Worm (Caenorhabditis elegans) whole organism, L4 larva: ENCODE data around the gene bcs-1.
A peak's percentile ranks its signal among the peaks of the same experiment; 100 is the strongest.

ENCODE experiments used
- F10B5.3 ChIP-seq: sonication (generic microtip); optimal IDR thresholded peaks from 2 replicates; lab custom pipeline; 2016; ENCODE audit warnings: mild to moderate bottlenecking, missing genetic modification characterization, missing compliant biosample characterization
- F49E8.2 ChIP-seq: sonication (generic microtip); optimal IDR thresholded peaks from 2 replicates; lab custom pipeline; 2016; ENCODE audit warnings: missing compliant biosample characterization, mild to moderate bottlenecking, missing genetic modification characterization, borderline replicate concordance
- T26A8.4 ChIP-seq: fragments of 200-800 bp; sonication (Bioruptor generic); IDR thresholded peaks from 2 replicates; pipeline ENCODE4 v1.3.6; 2022; ENCODE audit warnings: missing genetic modification characterization, missing compliant biosample characterization
- Y105C5A.15 ChIP-seq: fragments of 200-800 bp; sonication (Bioruptor generic); IDR thresholded peaks from 2 replicates; pipeline ENCODE4 v1.3.6; 2022; ENCODE audit warnings: missing genetic modification characterization, missing compliant biosample characterization
- Y48G9A.11 ChIP-seq: fragments of 200-800 bp; sonication (Bioruptor generic); IDR thresholded peaks from 2 replicates; pipeline ENCODE4 v1.3.6; 2022; ENCODE audit warnings: missing genetic modification reagents, missing genetic modification characterization, missing compliant biosample characterization
- Y5F2A.4 ChIP-seq: fragments of 200-800 bp; sonication (Bioruptor generic); optimal IDR thresholded peaks from 2 replicates; lab custom pipeline; 2018; ENCODE audit warnings: mild to moderate bottlenecking, missing genetic modification characterization, missing compliant biosample characterization
- ZK337.2 ChIP-seq: fragments of 200-800 bp; sonication (Bioruptor generic); IDR thresholded peaks from 2 replicates; pipeline ENCODE4 v1.3.6; 2022; ENCODE audit warnings: missing genetic modification reagents, missing genetic modification characterization, missing compliant biosample characterization
- ZK546.5 ChIP-seq, 2 experiments: sonication (generic microtip); optimal IDR thresholded peaks; 2 replicates each; lab custom pipeline; 2017; ENCODE audit warnings: missing biosample characterization in 2 of 2, missing genetic modification characterization in 2 of 2
- aha-1 ChIP-seq: fragments of 150-350 bp; peaks from one replicate; lab custom pipeline; 2014; ENCODE audit warnings: missing biosample characterization, missing genetic modification characterization
- aly-2 ChIP-seq: sonication (generic microtip); optimal IDR thresholded peaks from 2 replicates; lab custom pipeline; 2018; ENCODE audit warnings: missing biosample characterization, missing genetic modification characterization
- arid-1 ChIP-seq: fragments of 200-800 bp; sonication (Bioruptor generic); conservative IDR thresholded peaks from 2 replicates; pipeline ENCODE4 v1.3.6; 2022; ENCODE audit warnings: missing genetic modification reagents, missing genetic modification characterization, missing compliant biosample characterization
- ceh-20 ChIP-seq: fragments of 200-800 bp; sonication (Bioruptor generic); IDR thresholded peaks from 2 replicates; pipeline ENCODE4 v1.3.6; 2022; ENCODE audit warnings: missing genetic modification reagents, missing genetic modification characterization, missing compliant biosample characterization
- ceh-44 ChIP-seq: fragments of 200-800 bp; sonication (Bioruptor generic); IDR thresholded peaks from 2 replicates; pipeline ENCODE4 v1.3.6; 2022; ENCODE audit warnings: missing genetic modification reagents, missing genetic modification characterization, missing compliant biosample characterization
- ceh-62 ChIP-seq: sonication (generic microtip); optimal IDR thresholded peaks from 2 replicates; lab custom pipeline; 2017; ENCODE audit warnings: missing biosample characterization, missing genetic modification characterization
- cey-2 ChIP-seq: sonication (generic microtip); optimal IDR thresholded peaks from 3 replicates; lab custom pipeline; 2017; ENCODE audit warnings: missing genetic modification characterization, mild to moderate bottlenecking, missing compliant biosample characterization, antibody characterized with exemption, borderline replicate concordance; ENCODE audit not compliant: insufficient read depth
- ctbp-1 ChIP-seq: fragments of 200-800 bp; sonication (Bioruptor generic); IDR thresholded peaks from 2 replicates; pipeline ENCODE4 v1.3.6; 2022; ENCODE audit warnings: missing genetic modification reagents, missing genetic modification characterization, missing compliant biosample characterization
- daf-12 ChIP-seq: fragments of 150-350 bp; optimal IDR thresholded peaks from 2 replicates; lab custom pipeline; 2014; ENCODE audit warnings: missing biosample characterization, missing genetic modification reagents, missing genetic modification characterization
- daf-16 ChIP-seq, 3 experiments: sonication (generic microtip); optimal IDR thresholded peaks; 2 replicates each; lab custom pipeline; 2016 to 2017; ENCODE audit warnings: missing genetic modification characterization in 3 of 3, missing genetic modification reagents in 3 of 3, mild to moderate bottlenecking in 2 of 3, missing compliant biosample characterization in 2 of 3, missing biosample characterization in 1 of 3, moderate library complexity in 1 of 3
- daf-19 ChIP-seq: fragments of 200-800 bp; sonication (Bioruptor generic); conservative IDR thresholded peaks from 2 replicates; pipeline ENCODE4 v1.3.6; 2022; ENCODE audit warnings: missing genetic modification characterization, missing compliant biosample characterization
- duxl-1 ChIP-seq: sonication (generic microtip); optimal IDR thresholded peaks from 2 replicates; lab custom pipeline; 2016; ENCODE audit warnings: mild to moderate bottlenecking, missing genetic modification characterization, moderate library complexity, missing compliant biosample characterization; ENCODE audit not compliant: poor library complexity
- dve-1 ChIP-seq: sonication (generic microtip); optimal IDR thresholded peaks from 2 replicates; lab custom pipeline; 2017; ENCODE audit warnings: antibody characterized with exemption, mild to moderate bottlenecking, missing genetic modification characterization, missing compliant biosample characterization; ENCODE audit not compliant: insufficient read depth
- egl-43 ChIP-seq: fragments of 200-800 bp; sonication (Bioruptor generic); IDR thresholded peaks from 2 replicates; pipeline ENCODE4 v1.3.6; 2022; ENCODE audit warnings: missing genetic modification reagents, missing genetic modification characterization, missing compliant biosample characterization
- fkh-10 ChIP-seq: fragments of 150-350 bp; optimal IDR thresholded peaks from 2 replicates; lab custom pipeline; 2014; ENCODE audit warnings: missing biosample characterization, missing genetic modification reagents, missing genetic modification characterization
- hlh-30 ChIP-seq: sonication (generic microtip); optimal IDR thresholded peaks from 2 replicates; lab custom pipeline; 2017; ENCODE audit warnings: antibody characterized with exemption, mild to moderate bottlenecking, missing genetic modification characterization, missing compliant biosample characterization; ENCODE audit not compliant: insufficient read depth
- hmg-1.1 ChIP-seq: fragments of 200-800 bp; sonication (Bioruptor generic); IDR thresholded peaks from 2 replicates; pipeline ENCODE4 v1.3.6; 2022; ENCODE audit warnings: missing genetic modification reagents, missing genetic modification characterization, missing compliant biosample characterization
- lin-15B ChIP-seq: fragments of 150-350 bp; sonication (generic microtip); optimal IDR thresholded peaks from 3 replicates; lab custom pipeline; 2014; ENCODE audit warnings: missing biosample characterization, missing genetic modification characterization
- lin-29 ChIP-seq: fragments of 200-800 bp; sonication (Bioruptor generic); IDR thresholded peaks from 2 replicates; pipeline ENCODE4 v1.3.6; 2022; ENCODE audit warnings: missing genetic modification reagents, missing genetic modification characterization, missing compliant biosample characterization
- lsy-2 ChIP-seq, 2 experiments: fragments of 150-350 bp in 1 of 2; sonication (generic microtip) in 1 of 2; optimal IDR thresholded peaks; 2 replicates each; lab custom pipeline; 2014 to 2017; ENCODE audit warnings: missing biosample characterization in 2 of 2, missing genetic modification characterization in 2 of 2
- madf-5 ChIP-seq, 2 experiments: fragments of 200-800 bp; sonication (Bioruptor generic); IDR thresholded peaks; 2 replicates each; pipeline ENCODE4 v1.3.6; 2022; ENCODE audit warnings: missing compliant biosample characterization in 2 of 2, missing genetic modification characterization in 2 of 2
- mdt-29 ChIP-seq: fragments of 200-800 bp; sonication (Bioruptor generic); IDR thresholded peaks from 2 replicates; pipeline ENCODE4 v1.3.6; 2022; ENCODE audit warnings: missing genetic modification reagents, missing genetic modification characterization, missing compliant biosample characterization
- mep-1 ChIP-seq: fragments of 150-350 bp; sonication (generic microtip); optimal IDR thresholded peaks from 3 replicates; lab custom pipeline; 2014; ENCODE audit warnings: missing biosample characterization, missing genetic modification characterization
- mxl-2 ChIP-seq: fragments of 200-800 bp; sonication (Bioruptor generic); conservative IDR thresholded peaks from 2 replicates; pipeline ENCODE4 v1.3.6; 2022; ENCODE audit warnings: missing genetic modification reagents, missing genetic modification characterization, missing compliant biosample characterization
- nhr-10 ChIP-seq: fragments of 150-350 bp; optimal IDR thresholded peaks from 2 replicates; lab custom pipeline; 2014; ENCODE audit warnings: missing biosample characterization, missing genetic modification characterization
- nhr-102 ChIP-seq: sonication (generic microtip); optimal IDR thresholded peaks from 2 replicates; lab custom pipeline; 2016; ENCODE audit warnings: mild to moderate bottlenecking, missing genetic modification characterization, moderate library complexity, missing compliant biosample characterization
- nhr-111 ChIP-seq: fragments of 200-800 bp; sonication (Bioruptor generic); optimal IDR thresholded peaks from 2 replicates; lab custom pipeline; 2018; ENCODE audit warnings: mild to moderate bottlenecking, missing genetic modification characterization, missing compliant biosample characterization
- nhr-28 ChIP-seq: fragments of 150-350 bp; optimal IDR thresholded peaks from 2 replicates; lab custom pipeline; 2014; ENCODE audit warnings: missing biosample characterization, missing genetic modification characterization
- nhr-42 ChIP-seq: fragments of 200-800 bp; sonication (Bioruptor generic); IDR thresholded peaks from 2 replicates; pipeline ENCODE4 v1.3.6; 2022; ENCODE audit warnings: missing genetic modification characterization, missing compliant biosample characterization
- nhr-6 ChIP-seq: fragments of 150-350 bp; optimal IDR thresholded peaks from 2 replicates; lab custom pipeline; 2014; ENCODE audit warnings: missing biosample characterization, missing genetic modification characterization
- nhr-76 ChIP-seq: fragments of 150-350 bp; optimal IDR thresholded peaks from 2 replicates; lab custom pipeline; 2014; ENCODE audit warnings: missing biosample characterization, missing genetic modification characterization
- pha-4 ChIP-seq, 2 experiments: fragments of 150-350 bp in 1 of 2; fragments of 200-800 bp in 1 of 2; sonication (Bioruptor generic) in 1 of 2; IDR thresholded peaks in 1 of 2; optimal IDR thresholded peaks in 1 of 2; 2 replicates each; pipeline versions ENCODE4 v1.3.6 to Lab custom; 2014 to 2022; ENCODE audit warnings: missing genetic modification characterization in 2 of 2, missing genetic modification reagents in 2 of 2, missing biosample characterization in 1 of 2, missing compliant biosample characterization in 1 of 2
- php-3 ChIP-seq: fragments of 200-800 bp; sonication (Bioruptor generic); IDR thresholded peaks from 2 replicates; pipeline ENCODE4 v1.3.6; 2022; ENCODE audit warnings: missing genetic modification reagents, missing genetic modification characterization, missing compliant biosample characterization
- pqm-1 ChIP-seq: sonication (generic microtip); optimal IDR thresholded peaks from 2 replicates; lab custom pipeline; 2017; ENCODE audit warnings: missing biosample characterization, missing genetic modification characterization
- skn-1 ChIP-seq: fragments of 150-350 bp; optimal IDR thresholded peaks from 2 replicates; lab custom pipeline; 2014; ENCODE audit warnings: missing biosample characterization, missing genetic modification characterization
- tag-97 ChIP-seq: fragments of 200-800 bp; sonication (Bioruptor generic); IDR thresholded peaks from 2 replicates; pipeline ENCODE4 v1.3.6; 2022; ENCODE audit warnings: missing genetic modification characterization, missing compliant biosample characterization
- unc-130 ChIP-seq: sonication (generic microtip); optimal IDR thresholded peaks from 2 replicates; lab custom pipeline; 2016; ENCODE audit warnings: missing genetic modification reagents, missing genetic modification characterization, missing compliant biosample characterization
- unc-62 ChIP-seq, 3 experiments: fragments of 150-350 bp in 1 of 3; sonication (generic microtip); optimal IDR thresholded peaks in 2 of 3; peaks in 1 of 3; 1 replicate in 1 of 3; 2 replicates in 2 of 3; lab custom pipeline; 2014 to 2017; ENCODE audit warnings: missing biosample characterization in 3 of 3, missing genetic modification characterization in 3 of 3, missing genetic modification reagents in 3 of 3, missing genotype in 1 of 3
- ztf-11 ChIP-seq: fragments of 150-350 bp; optimal IDR thresholded peaks from 2 replicates; lab custom pipeline; 2014; ENCODE audit warnings: missing biosample characterization, missing genetic modification characterization

bcs-1 gene

ce11 chrII:8566039-8566438 is 4.8 kb upstream of the bcs-1 start, which contains the start of gene stc-1 (continued):
- TF ChIP-seq nhr-6 (tag; lab: Kevin White, UChicago), result peak; percentile 53
- TF ChIP-seq hlh-30 (tag; lab: Kevin White, UChicago), result no peak
- no peak for TF ChIP-seq ceh-20 (GFP tag; lab: Robert Waterston, UW)
- TF ChIP-seq ctbp-1 (GFP tag; lab: Robert Waterston, UW), result no peak
- TF ChIP-seq php-3 (GFP tag; lab: Robert Waterston, UW), result no peak
- TF ChIP-seq egl-43 (GFP tag; lab: Robert Waterston, UW), result no peak
- TF ChIP-seq F49E8.2, result no peak
- no peak for TF ChIP-seq Y105C5A.15
- TF ChIP-seq nhr-76, result no peak
- no peak for TF ChIP-seq madf-5 (GFP tag; IDR thresholded peaks at IDR 0.05; lab: Robert Waterston, UW)
- TF ChIP-seq nhr-28 (tag; lab: Kevin White, UChicago), result peak; percentile 39
- TF ChIP-seq daf-16 (GFP tag; optimal IDR thresholded peaks at IDR 0.05; lab: Kevin White, UChicago), result no peak
- peak; percentile 33 for TF ChIP-seq daf-16 (tag; optimal IDR thresholded peaks at IDR 0.05; lab: Kevin White, UChicago)
- TF ChIP-seq Y48G9A.11 (GFP tag; lab: Robert Waterston, UW), result no peak
- no peak for TF ChIP-seq ceh-44 (GFP tag; lab: Robert Waterston, UW)
- TF ChIP-seq duxl-1 (tag; lab: Kevin White, UChicago), result no peak
- peak; percentile 23 for TF ChIP-seq aha-1 (tag; lab: Kevin White, UChicago)
- peak; percentile 35; the same call in 1 of the 2 replicates for TF ChIP-seq T26A8.4 (GFP tag; lab: Robert Waterston, UW)
- no peak for TF ChIP-seq unc-130 (GFP tag; lab: Kevin White, UChicago)
- TF ChIP-seq mep-1, result no peak
- no peak for TF ChIP-seq nhr-42 (GFP tag; lab: Robert Waterston, UW)
- TF ChIP-seq ceh-62 (tag; lab: Kevin White, UChicago), result no peak
- TF ChIP-seq tag-97 (GFP tag; lab: Robert Waterston, UW), result no peak
- TF ChIP-seq lin-29 (GFP tag; lab: Robert Waterston, UW), result no peak
- 0 out of 2 replicates have a peak, but pooled peaks have one; percentile 22 for TF ChIP-seq arid-1 (GFP tag; lab: Robert Waterston, UW)
- peak; percentile 20 for TF ChIP-seq pqm-1 (tag; lab: Kevin White, UChicago)
- no peak for TF ChIP-seq pha-4 (GFP tag; IDR thresholded peaks at IDR 0.05; lab: Robert Waterston, UW)
- no peak for TF ChIP-seq pha-4 (tag; optimal IDR thresholded peaks at IDR 0.05; lab: Kevin White, UChicago)
- no peak for TF ChIP-seq unc-62 (GFP tag; optimal IDR thresholded peaks at IDR 0.05 in 1 of 2; lab: Kevin White, UChicago)
- TF ChIP-seq unc-62 (tag; optimal IDR thresholded peaks at IDR 0.05; lab: Kevin White, UChicago), result no peak
- TF ChIP-seq fkh-10 (GFP tag; lab: Kevin White, UChicago), result no peak
- no peak for TF ChIP-seq daf-12 (tag; lab: Kevin White, UChicago)
- TF ChIP-seq mdt-29 (GFP tag; lab: Robert Waterston, UW), result no peak
- TF ChIP-seq F10B5.3, result no peak
- no peak for TF ChIP-seq hmg-1.1 (GFP tag; lab: Robert Waterston, UW)
- TF ChIP-seq nhr-10 (tag; lab: Kevin White, UChicago), result peak; percentile 1
- no peak for TF ChIP-seq skn-1
- TF ChIP-seq ZK546.5 (tag; optimal IDR thresholded peaks at IDR 0.05; lab: Kevin White, UChicago), result no peak
- TF ChIP-seq aly-2 (tag; lab: Kevin White, UChicago), result no peak
- no peak for TF ChIP-seq ztf-11 (tag; lab: Kevin White, UChicago)
- TF ChIP-seq lsy-2 (tag; optimal IDR thresholded peaks at IDR 0.05; lab: Kevin White, UChicago), result peak in 1 of 2 experiments; percentile 45
- TF ChIP-seq cey-2, result no peak
- TF ChIP-seq lin-15B (tag; lab: Kevin White, UChicago), result no peak
- TF ChIP-seq daf-19 (GFP tag; lab: Robert Waterston, UW), result no peak
- no peak for TF ChIP-seq ZK337.2
- no peak for TF ChIP-seq Y5F2A.4 (GFP tag; lab: Kevin White, UChicago)
- TF ChIP-seq mxl-2, result no peak
- peak; percentile 43 for TF ChIP-seq dve-1
- TF ChIP-seq nhr-102 (tag; lab: Kevin White, UChicago), result no peak
- TF ChIP-seq nhr-111, result no peak
